Worm (Caenorhabditis elegans): ENCODE data around the gene arrd-22.

DNA sequence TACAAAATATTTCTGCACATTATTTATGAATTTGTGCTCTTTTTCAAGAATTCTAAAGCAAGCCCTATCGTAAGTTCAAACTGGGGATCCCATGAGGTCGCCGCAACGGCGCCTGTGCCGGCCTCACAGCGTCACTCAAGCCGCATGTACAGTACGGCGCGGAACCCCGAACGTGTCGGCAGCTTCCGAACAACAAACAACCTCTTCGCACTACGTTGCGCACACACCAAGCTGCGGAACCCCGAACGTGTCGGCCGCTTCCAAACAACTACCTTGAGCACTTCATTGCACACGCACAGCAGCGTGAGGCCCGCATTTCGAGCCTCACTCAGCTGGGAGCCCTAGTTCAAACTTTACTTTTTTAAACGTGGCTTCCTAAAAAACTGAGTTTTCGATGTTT, 16.3 kb upstream of the arrd-22 start:
- TF ChIP-seq pax-1 (tag; optimal IDR thresholded peaks at IDR 0.05): no peak
- no peak for TF ChIP-seq ama-1 (optimal IDR thresholded peaks at IDR 0.05)
- TF ChIP-seq ceh-22 (tag; optimal IDR thresholded peaks at IDR 0.05): no peak
- no peak for TF ChIP-seq zip-5 (tag; optimal IDR thresholded peaks at IDR 0.05)
- no peak for TF ChIP-seq Y22D7AL.16 (tag; optimal IDR thresholded peaks at IDR 0.05)
- TF ChIP-seq madf-2 (tag; optimal IDR thresholded peaks at IDR 0.05): no peak
- TF ChIP-seq fkh-10 (GFP tag; optimal IDR thresholded peaks at IDR 0.05): no peak
- TF ChIP-seq sox-4 (tag; optimal IDR thresholded peaks at IDR 0.05): no peak
- TF ChIP-seq T23F11.4 (GFP tag; optimal IDR thresholded peaks at IDR 0.05): no peak
- TF ChIP-seq ceh-30 (tag; optimal IDR thresholded peaks at IDR 0.05): no peak
- no peak for TF ChIP-seq elt-4 (tag; optimal IDR thresholded peaks at IDR 0.05)
- no peak for TF ChIP-seq syd-9 (tag; optimal IDR thresholded peaks at IDR 0.05)
- no peak for TF ChIP-seq ceh-34 (tag; optimal IDR thresholded peaks at IDR 0.05)

Measured in whole organism, late embryonic.